Fruit fly (Drosophila melanogaster): ENCODE results near the gene yem.
A peak's percentile ranks its signal among the peaks of the same experiment; 100 is the strongest.

Gene yem

dm6 chr3R:29074001-29074609 is 48.6 kb downstream of the yem start (continued):
- TF ChIP-seq CG7928 (GFP tag; optimal IDR thresholded peaks at IDR 0.05) = no peak
- TF ChIP-seq B-H2 (GFP tag; optimal IDR thresholded peaks at IDR 0.05) = no peak
- TF ChIP-seq HLH4C (GFP tag; IDR thresholded peaks at IDR 0.05; ENCODE audit: partially characterized antibody) = no peak
- no peak for TF ChIP-seq CG15269 (tag; optimal IDR thresholded peaks at IDR 0.05)
- TF ChIP-seq ham (GFP tag; IDR thresholded peaks at IDR 0.05) = no peak
- no peak for TF ChIP-seq CG12659 (GFP tag; optimal IDR thresholded peaks at IDR 0.05)
- TF ChIP-seq CG3163 (GFP tag; optimal IDR thresholded peaks at IDR 0.05) = peak; percentile 10
- TF ChIP-seq dpn (GFP tag; optimal IDR thresholded peaks at IDR 0.05) = no peak
- TF ChIP-seq Eip74EF (GFP tag; optimal IDR thresholded peaks at IDR 0.05) = no peak
- TF ChIP-seq CG18262 (tag; optimal IDR thresholded peaks at IDR 0.05) = no peak
- peak; percentile 13 for TF ChIP-seq Vsx1 (GFP tag; optimal IDR thresholded peaks at IDR 0.05)
- no peak for TF ChIP-seq CG9727 (GFP tag; optimal IDR thresholded peaks at IDR 0.05)
- TF ChIP-seq ranshi (GFP tag; IDR thresholded peaks at IDR 0.05) = no peak
- peak; percentile 32 for TF ChIP-seq sd (tag; optimal IDR thresholded peaks at IDR 0.05)
- peak; percentile 30 for TF ChIP-seq CG12155 (GFP tag; optimal IDR thresholded peaks at IDR 0.05)
- no peak for TF ChIP-seq ash1 (GFP tag; optimal IDR thresholded peaks at IDR 0.05)
- TF ChIP-seq CG2202 (tag; optimal IDR thresholded peaks at IDR 0.05) = peak; percentile 21
- no peak for TF ChIP-seq yki (optimal IDR thresholded peaks at IDR 0.05)
- no peak for TF ChIP-seq CG1602 (GFP tag; optimal IDR thresholded peaks at IDR 0.05)
- TF ChIP-seq CG9876 (GFP tag; optimal IDR thresholded peaks at IDR 0.05) = no peak
- peak; percentile 14 for TF ChIP-seq wek (GFP tag; optimal IDR thresholded peaks at IDR 0.05)
- no peak for TF ChIP-seq CG7963 (GFP tag; IDR thresholded peaks at IDR 0.05; ENCODE audit: partially characterized antibody)
- no peak for TF ChIP-seq Sry-δ (GFP tag; optimal IDR thresholded peaks at IDR 0.05)
- TF ChIP-seq Awh (GFP tag; IDR thresholded peaks at IDR 0.05) = no peak
- no peak for TF ChIP-seq zen2 (GFP tag; IDR thresholded peaks at IDR 0.05; ENCODE audit: partially characterized antibody)
- no peak for TF ChIP-seq Dip2 (GFP tag; IDR thresholded peaks at IDR 0.05)
- no peak for TF ChIP-seq dimm (GFP tag; IDR thresholded peaks at IDR 0.05)
- TF ChIP-seq Hr3 (GFP tag; optimal IDR thresholded peaks at IDR 0.05) = no peak
- no peak for TF ChIP-seq CG34422 (GFP tag; IDR thresholded peaks at IDR 0.05)
- no peak for TF ChIP-seq inv (GFP tag; IDR thresholded peaks at IDR 0.05; ENCODE audit: partially characterized antibody)
- TF ChIP-seq CHES-1-like (GFP tag; optimal IDR thresholded peaks at IDR 0.05) = no peak
- no peak for TF ChIP-seq fd64A (GFP tag; optimal IDR thresholded peaks at IDR 0.05)
- TF ChIP-seq kay (GFP tag; optimal IDR thresholded peaks at IDR 0.05) = no peak
- TF ChIP-seq CG3281 (GFP tag; optimal IDR thresholded peaks at IDR 0.05) = peak; percentile 14
- no peak for TF ChIP-seq Chrac-16 (GFP tag; optimal IDR thresholded peaks at IDR 0.05)
- TF ChIP-seq CG13624 (GFP tag; optimal IDR thresholded peaks at IDR 0.05) = no peak
- TF ChIP-seq ATbp (GFP tag; optimal IDR thresholded peaks at IDR 0.05) = no peak
- no peak for TF ChIP-seq otp (GFP tag; IDR thresholded peaks at IDR 0.05)
- TF ChIP-seq Oli (tag; optimal IDR thresholded peaks at IDR 0.05) = no peak
- TF ChIP-seq Dll (GFP tag; IDR thresholded peaks at IDR 0.05; ENCODE audit: partially characterized antibody) = no peak
- TF ChIP-seq NC2α (GFP tag; optimal IDR thresholded peaks at IDR 0.05) = no peak
- TF ChIP-seq pho (GFP tag; optimal IDR thresholded peaks at IDR 0.05) = no peak
- TF ChIP-seq prd (optimal IDR thresholded peaks at IDR 0.05) = no peak
- TF ChIP-seq prd (GFP tag; IDR thresholded peaks at IDR 0.05) = no peak
- no peak for TF ChIP-seq Fer3 (tag; optimal IDR thresholded peaks at IDR 0.05)
- TF ChIP-seq Gug (GFP tag; IDR thresholded peaks at IDR 0.05) = no peak
- no peak for TF ChIP-seq YL-1 (GFP tag; optimal IDR thresholded peaks at IDR 0.05)
- no peak for TF ChIP-seq Xbp1 (GFP tag; optimal IDR thresholded peaks at IDR 0.05)
- TF ChIP-seq CG3065 (GFP tag; optimal IDR thresholded peaks at IDR 0.05) = no peak
- no peak for TF ChIP-seq onecut (GFP tag; IDR thresholded peaks at IDR 0.05)
- no peak for TF ChIP-seq CG6654 (GFP tag; optimal IDR thresholded peaks at IDR 0.05)

Data from whole organism, embryonic.